Fruit fly (Drosophila melanogaster): ENCODE results near the gene RhoGAP15B.

DNA sequence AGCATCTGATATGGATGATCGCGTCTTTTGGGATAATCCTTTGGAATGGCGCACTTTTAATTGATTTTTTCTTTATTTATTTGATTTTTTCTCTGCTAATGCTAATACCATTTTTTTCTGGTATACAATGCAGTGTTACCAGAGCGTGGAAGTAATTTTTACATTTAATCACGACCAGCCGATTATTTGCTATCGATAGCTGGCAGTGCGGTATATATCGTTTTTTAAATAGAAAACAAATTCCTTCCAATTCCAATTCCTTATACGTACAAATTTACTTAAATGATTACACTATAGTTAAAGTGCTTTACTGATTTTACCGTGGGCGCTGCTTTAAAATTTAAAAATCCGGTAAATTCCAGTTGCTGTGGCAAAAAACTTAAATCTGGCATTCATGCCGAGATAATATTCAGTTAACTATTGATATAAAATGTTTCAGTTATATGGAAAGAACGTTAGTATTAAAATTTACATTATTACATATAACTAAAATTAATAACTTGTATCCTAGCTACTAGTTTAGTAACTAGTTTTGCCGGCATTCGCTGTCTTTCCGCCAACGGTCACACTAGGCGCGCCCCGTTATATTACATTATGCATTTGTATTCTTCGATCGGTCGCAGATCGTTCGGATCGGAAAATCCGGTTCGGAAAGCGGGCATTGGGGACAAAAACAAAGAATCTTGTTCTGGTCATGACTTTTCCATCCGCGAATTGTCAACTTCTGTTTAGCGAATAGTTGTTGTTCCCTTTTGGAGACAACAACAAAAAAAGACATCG lies at the start of gene RhoGAP15B, which contains the start of gene CG13001:
- TF ChIP-seq Dek (tag; optimal IDR thresholded peaks at IDR 0.05) (no peak), disco-r (GFP tag; optimal IDR thresholded peaks at IDR 0.05) (no peak), Hr39 (optimal IDR thresholded peaks at IDR 0.05) (no peak), vfl (GFP tag; optimal IDR thresholded peaks at IDR 0.05) (no peak), CG17912 (GFP tag; optimal IDR thresholded peaks at IDR 0.05) (no peak), Ada2b (GFP tag; IDR thresholded peaks at IDR 0.05) (no peak), Bgb (GFP tag; IDR thresholded peaks at IDR 0.05; ENCODE audit: partially characterized antibody) (peak; percentile 78), CG16815 (GFP tag; optimal IDR thresholded peaks at IDR 0.05) (no peak), CG16779 (GFP tag; IDR thresholded peaks at IDR 0.05) (no peak), CG7839 (tag; optimal IDR thresholded peaks at IDR 0.05) (no peak), dati (GFP tag; IDR thresholded peaks at IDR 0.05) (no peak)

Data from whole organism, embryonic.